Fruit fly (Drosophila melanogaster): ENCODE results near the gene CG3473.

CG3473 gene

dm6 chr2L:14519251-14519650 lies 44.3 kb downstream of the CG3473 start (continued):
- TF ChIP-seq CG3838 (GFP tag; optimal IDR thresholded peaks at IDR 0.05) (no peak), CG1602 (GFP tag; optimal IDR thresholded peaks at IDR 0.05) (peak; percentile 41), chinmo (GFP tag; IDR thresholded peaks at IDR 0.05; ENCODE audit: partially characterized antibody) (no peak), Gug (GFP tag; IDR thresholded peaks at IDR 0.05) (no peak; the same call in 3 of the 4 replicates), Atf-2 (GFP tag; optimal IDR thresholded peaks at IDR 0.05) (no peak), lola (GFP tag; optimal IDR thresholded peaks at IDR 0.05) (peak in 1 of 3 experiments; percentile 72), CG12104 (GFP tag; optimal IDR thresholded peaks at IDR 0.05) (peak; percentile 28), Doc3 (GFP tag; IDR thresholded peaks at IDR 0.05; ENCODE audit: partially characterized antibody) (no peak), Awh (GFP tag; IDR thresholded peaks at IDR 0.05) (no peak), klu (GFP tag; IDR thresholded peaks at IDR 0.05) (no peak), CG7745 (tag; optimal IDR thresholded peaks at IDR 0.05) (no peak), CG11695 (GFP tag; IDR thresholded peaks at IDR 0.05) (no peak), CG6654 (GFP tag; optimal IDR thresholded peaks at IDR 0.05) (no peak), ssp (GFP tag; IDR thresholded peaks at IDR 0.05) (no peak), otp (GFP tag; IDR thresholded peaks at IDR 0.05) (0 out of 3 replicates have a peak, but pooled peaks have one; percentile 8), ranshi (GFP tag; IDR thresholded peaks at IDR 0.05) (no peak), zen2 (GFP tag; IDR thresholded peaks at IDR 0.05; ENCODE audit: partially characterized antibody) (no peak), sisA (GFP tag; IDR thresholded peaks at IDR 0.05) (peak; percentile 20; the same call in 1 of the 2 replicates), CG17385 (GFP tag; optimal IDR thresholded peaks at IDR 0.05) (no peak), CG15479 (GFP tag; optimal IDR thresholded peaks at IDR 0.05) (no peak), ara (GFP tag; IDR thresholded peaks at IDR 0.05) (no peak), yki (optimal IDR thresholded peaks at IDR 0.05) (no peak), CG32532 (GFP tag; IDR thresholded peaks at IDR 0.05) (no peak), CG5953 (GFP tag; IDR thresholded peaks at IDR 0.05) (no peak), CG2712 (tag; optimal IDR thresholded peaks at IDR 0.05) (peak; percentile 72), D (optimal IDR thresholded peaks at IDR 0.05) (no peak), D (GFP tag; optimal IDR thresholded peaks at IDR 0.05) (peak; percentile 40), NfI (GFP tag; optimal IDR thresholded peaks at IDR 0.05) (no peak), CG3281 (GFP tag; optimal IDR thresholded peaks at IDR 0.05) (no peak), nerfin-2 (GFP tag; IDR thresholded peaks at IDR 0.05; ENCODE audit: partially characterized antibody) (no peak), sug (tag; optimal IDR thresholded peaks at IDR 0.05) (no peak), CG6813 (GFP tag; optimal IDR thresholded peaks at IDR 0.05) (no peak), tx (GFP tag; optimal IDR thresholded peaks at IDR 0.05) (no peak), pan (optimal IDR thresholded peaks at IDR 0.05) (peak in 1 of 2 experiments; percentile 22), pan (GFP tag; optimal IDR thresholded peaks at IDR 0.05 in 1 of 2, IDR thresholded peaks at IDR 0.05 in 1 of 2) (no peak), CG3163 (GFP tag; optimal IDR thresholded peaks at IDR 0.05) (no peak), CG10979 (tag; optimal IDR thresholded peaks at IDR 0.05) (peak; percentile 67), Fer2 (tag; optimal IDR thresholded peaks at IDR 0.05) (no peak), dmrt11E (tag; optimal IDR thresholded peaks at IDR 0.05) (peak; percentile 81), lbe (GFP tag; optimal IDR thresholded peaks at IDR 0.05) (peak; percentile 57), CG7839 (tag; optimal IDR thresholded peaks at IDR 0.05) (peak; percentile 56), row (GFP tag; IDR thresholded peaks at IDR 0.05) (peak; percentile 88), CG7963 (GFP tag; IDR thresholded peaks at IDR 0.05; ENCODE audit: partially characterized antibody) (no peak), Med (GFP tag) (no peak), onecut (GFP tag; IDR thresholded peaks at IDR 0.05) (no peak), CG7928 (GFP tag; optimal IDR thresholded peaks at IDR 0.05) (no peak), lov (optimal IDR thresholded peaks at IDR 0.05) (no peak), lov (GFP tag; IDR thresholded peaks at IDR 0.05) (no peak), CG16813 (GFP tag; IDR thresholded peaks at IDR 0.05; ENCODE audit: partially characterized antibody) (no peak), chm (GFP tag; IDR thresholded peaks at IDR 0.05) (0 out of 2 replicates have a peak, but pooled peaks have one; percentile 17), Oli (tag; optimal IDR thresholded peaks at IDR 0.05) (peak; percentile 62), gcm (GFP tag; optimal IDR thresholded peaks at IDR 0.05) (peak; percentile 60)

Data from whole organism, embryonic.